Worm (Caenorhabditis elegans) whole organism, L2 larva: ENCODE measurements around the gene clec-255.

Source experiments
- F13H6.1 ChIP-seq: sonication (generic microtip); optimal IDR thresholded peaks from 2 replicates; lab custom pipeline; 2016; ENCODE audit warnings: missing genetic modification characterization, missing compliant biosample characterization
- ZK546.5 ChIP-seq: sonication (generic microtip); optimal IDR thresholded peaks from 2 replicates; lab custom pipeline; 2017; ENCODE audit warnings: missing biosample characterization, missing genetic modification characterization
- aly-2 ChIP-seq: fragments of 150-350 bp; optimal IDR thresholded peaks from 2 replicates; lab custom pipeline; 2014; ENCODE audit warnings: missing biosample characterization, missing genetic modification characterization
- ama-1 ChIP-seq: fragments of 150-350 bp; optimal IDR thresholded peaks from 2 replicates; lab custom pipeline; 2018; ENCODE audit warnings: inconsistent platforms
- elt-3 ChIP-seq: sonication (generic microtip); optimal IDR thresholded peaks from 2 replicates; lab custom pipeline; 2017; ENCODE audit warnings: missing biosample characterization, missing genetic modification characterization
- fos-1 ChIP-seq: fragments of 150-350 bp; optimal IDR thresholded peaks from 2 replicates; lab custom pipeline; 2014; ENCODE audit warnings: missing biosample characterization, missing genetic modification characterization
- lin-39 ChIP-seq: fragments of 150-350 bp; optimal IDR thresholded peaks from 2 replicates; lab custom pipeline; 2014; ENCODE audit warnings: missing biosample characterization, missing genetic modification reagents, missing genetic modification characterization
- mdl-1 ChIP-seq, 2 experiments: fragments of 150-350 bp in 1 of 2; sonication (generic microtip) in 1 of 2; optimal IDR thresholded peaks; 2 replicates each; lab custom pipeline; 2017; ENCODE audit warnings: missing biosample characterization in 2 of 2, missing genetic modification characterization in 2 of 2
- nhr-11 ChIP-seq: fragments of 150-350 bp; optimal IDR thresholded peaks from 2 replicates; lab custom pipeline; 2014; ENCODE audit warnings: missing biosample characterization, missing genetic modification characterization
- nhr-23 ChIP-seq: fragments of 150-350 bp; optimal IDR thresholded peaks from 2 replicates; lab custom pipeline; 2014; ENCODE audit warnings: missing biosample characterization, missing genetic modification reagents, missing genetic modification characterization
- skn-1 ChIP-seq: sonication (generic microtip); optimal IDR thresholded peaks from 2 replicates; lab custom pipeline; 2017; ENCODE audit warnings: missing biosample characterization, missing genetic modification characterization
- snpc-4 ChIP-seq: fragments of 150-350 bp; optimal IDR thresholded peaks from 2 replicates; lab custom pipeline; 2014; ENCODE audit warnings: missing biosample characterization, missing genetic modification characterization
- unc-62 ChIP-seq: fragments of 150-350 bp; optimal IDR thresholded peaks from 2 replicates; lab custom pipeline; 2014; ENCODE audit warnings: missing biosample characterization, missing genetic modification reagents, missing genetic modification characterization
- zag-1 ChIP-seq: fragments of 150-350 bp; optimal IDR thresholded peaks from 2 replicates; lab custom pipeline; 2014; ENCODE audit warnings: missing biosample characterization, missing genetic modification characterization

- no peak for TF ChIP-seq mdl-1 (tag; optimal IDR thresholded peaks at IDR 0.05; lab: Kevin White, UChicago)
- TF ChIP-seq ama-1: no peak
- TF ChIP-seq zag-1 (tag; lab: Kevin White, UChicago): no peak
- no peak for TF ChIP-seq elt-3 (tag; lab: Kevin White, UChicago)
- TF ChIP-seq lin-39: no peak
- TF ChIP-seq fos-1: no peak
- no peak for TF ChIP-seq unc-62 (GFP tag; lab: Kevin White, UChicago)
- TF ChIP-seq skn-1 (tag; lab: Kevin White, UChicago): no peak
- TF ChIP-seq snpc-4 (tag; lab: Kevin White, UChicago): no peak
- no peak for TF ChIP-seq F13H6.1 (tag; lab: Kevin White, UChicago)
- TF ChIP-seq ZK546.5 (tag; lab: Kevin White, UChicago): no peak
- TF ChIP-seq nhr-11: no peak
- TF ChIP-seq nhr-23 (tag; lab: Kevin White, UChicago): no peak
- no peak for TF ChIP-seq aly-2 (tag; lab: Kevin White, UChicago)
These were observed 5.8 kb upstream of the clec-255 start, which contains the start of gene Y17D7B.4 for ce11 chrV:18776245-18776737.
